Fruit fly (Drosophila melanogaster) whole organism, embryonic: ENCODE results near the gene CG1943.

ENCODE experiments used
- CG11398 ChIP-seq: fragments of 200-800 bp; sonication (Bioruptor generic); optimal IDR thresholded peaks from 2 replicates; lab custom pipeline; 2016; ENCODE audit warnings: missing biosample characterization, missing genetic modification characterization
- CG11723 ChIP-seq: fragments of 200-800 bp; sonication (Bioruptor generic); optimal IDR thresholded peaks from 2 replicates; lab custom pipeline; 2017; ENCODE audit warnings: missing biosample characterization, mild to moderate bottlenecking, missing genetic modification characterization
- CG1602 ChIP-seq: fragments of 200-800 bp; sonication (Bioruptor generic); optimal IDR thresholded peaks from 3 replicates; lab custom pipeline; 2016; ENCODE audit warnings: missing biosample characterization, missing genetic modification characterization
- CG2199 ChIP-seq: fragments of 200-800 bp; sonication (Bioruptor generic); IDR thresholded peaks from 3 replicates; pipeline ENCODE4 v1.3.6; 2022; ENCODE audit warnings: missing biosample characterization, missing genetic modification characterization
- CG3407 ChIP-seq: fragments of 200-800 bp; sonication (Bioruptor generic); optimal IDR thresholded peaks from 2 replicates; lab custom pipeline; 2018; ENCODE audit warnings: missing biosample characterization, mild to moderate bottlenecking, missing genetic modification characterization
- CG34224 ChIP-seq: fragments of 200-800 bp; sonication (Bioruptor generic); IDR thresholded peaks from 3 replicates; pipeline ENCODE4 v1.3.6; 2022; ENCODE audit warnings: missing biosample characterization, missing genetic modification characterization; ENCODE audit not compliant: partially characterized antibody
- CG4360 ChIP-seq: fragments of 200-800 bp; sonication (Bioruptor generic); IDR thresholded peaks from 2 replicates; pipeline ENCODE4 v1.3.6; 2022; ENCODE audit warnings: missing biosample characterization, missing genetic modification characterization
- CG4707 ChIP-seq: fragments of 200-800 bp; sonication (Bioruptor generic); optimal IDR thresholded peaks from 2 replicates; lab custom pipeline; 2018; ENCODE audit warnings: missing biosample characterization, mild to moderate bottlenecking, missing genetic modification characterization, moderate library complexity
- CG9215 ChIP-seq: fragments of 200-800 bp; sonication (Bioruptor generic); IDR thresholded peaks from 2 replicates; pipeline ENCODE4 v1.3.6; 2022; ENCODE audit warnings: missing biosample characterization, missing genetic modification characterization
- D ChIP-seq, 2 experiments: fragments of 200-800 bp in 1 of 2; fragments of >200 bp in 1 of 2; sonication (Bioruptor generic) in 1 of 2; optimal IDR thresholded peaks; 2 replicates in 1 of 2; 3 replicates in 1 of 2; lab custom pipeline; 2017; ENCODE audit warnings: mild to moderate bottlenecking in 1 of 2, missing biosample characterization in 1 of 2, missing genetic modification characterization in 1 of 2, missing genetic modification reagents in 1 of 2
- Dfd ChIP-seq, 2 experiments: fragments of >200 bp; optimal IDR thresholded peaks; 2 replicates each; lab custom pipeline; 2017; ENCODE audit warnings: missing biosample characterization in 2 of 2, missing genetic modification characterization in 2 of 2
- Dip3 ChIP-seq: fragments of 200-800 bp; sonication (Bioruptor generic); optimal IDR thresholded peaks from 3 replicates; lab custom pipeline; 2016; ENCODE audit warnings: missing biosample characterization, missing genetic modification characterization
- Elba2 ChIP-seq: fragments of 200-800 bp; sonication (Bioruptor generic); optimal IDR thresholded peaks from 3 replicates; lab custom pipeline; 2016; ENCODE audit warnings: missing biosample characterization, missing genetic modification characterization
- Ets65A ChIP-seq: fragments of 200-800 bp; sonication (Bioruptor generic); peaks from one replicate; lab custom pipeline; 2016; ENCODE audit warnings: missing biosample characterization, missing genetic modification characterization
- Hr39 ChIP-seq: fragments of >200 bp; optimal IDR thresholded peaks from 2 replicates; lab custom pipeline; 2017
- Hr78 ChIP-seq, 2 experiments: fragments of 200-800 bp in 1 of 2; fragments of >200 bp in 1 of 2; sonication (Bioruptor generic) in 1 of 2; optimal IDR thresholded peaks; 2 replicates each; lab custom pipeline; 2017 to 2019; ENCODE audit warnings: missing biosample characterization in 2 of 2, missing genetic modification characterization in 2 of 2, mild to moderate bottlenecking in 1 of 2, moderate library complexity in 1 of 2
- Mad ChIP-seq: fragments of 200-800 bp; sonication (Bioruptor generic); optimal IDR thresholded peaks from 2 replicates; lab custom pipeline; 2016; ENCODE audit warnings: missing biosample characterization, missing genetic modification characterization
- Med ChIP-seq: fragments of 200-800 bp; sonication (Bioruptor generic); peaks from one replicate; lab custom pipeline; 2016; ENCODE audit warnings: missing biosample characterization, missing genetic modification characterization, mild to moderate bottlenecking, inconsistent platforms, moderate library complexity
- NC2β ChIP-seq: fragments of 200-800 bp; sonication (Bioruptor generic); optimal IDR thresholded peaks from 2 replicates; lab custom pipeline; 2016; ENCODE audit warnings: missing biosample characterization, missing genetic modification characterization
- Rx ChIP-seq: fragments of 200-800 bp; sonication (Bioruptor generic); IDR thresholded peaks from 2 replicates; pipeline ENCODE4 v1.3.6; 2022; ENCODE audit warnings: missing biosample characterization, missing genetic modification characterization
- Sox100B ChIP-seq: fragments of 200-800 bp; sonication (Bioruptor generic); optimal IDR thresholded peaks from 3 replicates; lab custom pipeline; 2018; ENCODE audit warnings: missing biosample characterization, mild to moderate bottlenecking, missing genetic modification characterization
- ac ChIP-seq: fragments of 200-800 bp; sonication (Bioruptor generic); optimal IDR thresholded peaks from 3 replicates; lab custom pipeline; 2017; ENCODE audit warnings: missing biosample characterization, mild to moderate bottlenecking, missing genetic modification characterization
- cad ChIP-seq: fragments of >200 bp; optimal IDR thresholded peaks from 2 replicates; lab custom pipeline; 2017; ENCODE audit warnings: missing biosample characterization, missing genetic modification characterization
- crol ChIP-seq: fragments of 200-800 bp; sonication (Bioruptor generic); IDR thresholded peaks from 2 replicates; pipeline ENCODE4 v1.3.6; 2022; ENCODE audit warnings: missing biosample characterization, missing genetic modification characterization
- da ChIP-seq: fragments of 200-800 bp; sonication (Bioruptor generic); optimal IDR thresholded peaks from 2 replicates; lab custom pipeline; 2016; ENCODE audit warnings: missing biosample characterization, missing genetic modification characterization
- disco-r ChIP-seq: fragments of 200-800 bp; sonication (Bioruptor generic); optimal IDR thresholded peaks from 2 replicates; lab custom pipeline; 2016; ENCODE audit warnings: missing biosample characterization, missing genetic modification characterization
- gcm ChIP-seq: fragments of 200-800 bp; sonication (Bioruptor generic); optimal IDR thresholded peaks from 2 replicates; lab custom pipeline; 2019; ENCODE audit warnings: missing biosample characterization, mild to moderate bottlenecking, missing genetic modification characterization, moderate library complexity
- hth ChIP-seq: fragments of >200 bp; optimal IDR thresholded peaks from 2 replicates; lab custom pipeline; 2017; ENCODE audit warnings: inconsistent platforms
- insv ChIP-seq, 2 experiments: fragments of 200-800 bp; sonication (Bioruptor generic); optimal IDR thresholded peaks; 3 replicates each; lab custom pipeline; 2016 to 2018; ENCODE audit warnings: missing biosample characterization in 2 of 2, missing genetic modification characterization in 2 of 2
- kni ChIP-seq: fragments of 200-800 bp; sonication (Bioruptor generic); optimal IDR thresholded peaks from 3 replicates; lab custom pipeline; 2017; ENCODE audit warnings: mild to moderate bottlenecking, missing biosample characterization, missing genetic modification reagents, missing genetic modification characterization
- onecut ChIP-seq: fragments of 200-800 bp; sonication (Bioruptor generic); IDR thresholded peaks from 2 replicates; pipeline ENCODE4 v1.3.6; 2022; ENCODE audit warnings: missing biosample characterization, missing genetic modification characterization
- pros ChIP-seq: fragments of 200-800 bp; sonication (Bioruptor generic); optimal IDR thresholded peaks from 3 replicates; lab custom pipeline; 2019; ENCODE audit warnings: missing biosample characterization, mild to moderate bottlenecking, missing genetic modification characterization, moderate library complexity
- run ChIP-seq: fragments of 200-800 bp; sonication (Bioruptor generic); optimal IDR thresholded peaks from 3 replicates; lab custom pipeline; 2018; ENCODE audit warnings: missing biosample characterization, mild to moderate bottlenecking, missing genetic modification characterization
- sd ChIP-seq: fragments of 200-800 bp; sonication (Bioruptor generic); optimal IDR thresholded peaks from 3 replicates; lab custom pipeline; 2018; ENCODE audit warnings: missing biosample characterization, mild to moderate bottlenecking, missing genetic modification characterization, moderate library complexity
- sens ChIP-seq: fragments of 200-800 bp; sonication (Bioruptor generic); peaks from one replicate; lab custom pipeline; 2016; ENCODE audit warnings: missing biosample characterization, missing genetic modification characterization
- sqz ChIP-seq: fragments of 200-800 bp; sonication (Bioruptor generic); optimal IDR thresholded peaks from 3 replicates; lab custom pipeline; 2018; ENCODE audit warnings: missing biosample characterization, mild to moderate bottlenecking, missing genetic modification characterization
- trh ChIP-seq: fragments of 200-800 bp; sonication (Bioruptor generic); optimal IDR thresholded peaks from 2 replicates; lab custom pipeline; 2016; ENCODE audit warnings: missing biosample characterization, missing genetic modification characterization
- twi ChIP-seq: fragments of 200-800 bp; optimal IDR thresholded peaks from 2 replicates; lab custom pipeline; 2019; ENCODE audit warnings: missing biosample characterization, mild to moderate bottlenecking, missing genetic modification characterization, moderate library complexity
- vvl ChIP-seq: fragments of 200-800 bp; sonication (Bioruptor generic); IDR thresholded peaks from 2 replicates; pipeline ENCODE4 v1.3.6; 2022; ENCODE audit warnings: missing biosample characterization, missing genetic modification characterization
- zfh1 ChIP-seq: fragments of 200-800 bp; sonication (Bioruptor generic); IDR thresholded peaks from 3 replicates; pipeline ENCODE4 v1.3.6; 2022; ENCODE audit warnings: missing biosample characterization, missing genetic modification characterization

Gene CG1943

DNA sequence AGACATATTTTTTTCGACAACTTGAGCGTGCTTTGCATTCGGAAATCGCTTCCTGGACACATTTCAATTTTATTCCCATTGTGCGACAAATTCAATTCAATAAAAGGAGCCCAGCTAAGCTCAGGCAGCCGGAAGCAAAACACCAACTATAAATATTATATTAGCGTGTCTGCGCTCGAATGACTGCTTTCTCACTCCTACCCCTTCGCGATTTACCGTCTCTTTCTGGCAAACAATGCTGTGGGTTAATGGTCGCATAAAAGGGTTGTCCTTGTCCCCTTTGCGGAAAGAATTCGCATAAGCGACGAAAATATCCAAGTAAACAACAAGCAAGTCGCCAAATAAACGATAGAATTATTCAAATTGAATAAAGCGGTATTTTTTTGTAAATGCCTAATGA is 29.6 kb downstream of the CG1943 start:
- TF ChIP-seq pros (GFP tag; lab: Kevin White, UChicago) = peak; percentile 75
- no peak for TF ChIP-seq CG3407
- 0 out of 3 replicates have a peak, but pooled peaks have one; percentile 16 for TF ChIP-seq CG2199 (GFP tag; lab: Robert Waterston, UW)
- TF ChIP-seq sens = peak; percentile 70
- TF ChIP-seq trh (GFP tag; lab: Kevin White, UChicago) = no peak
- no peak for TF ChIP-seq CG4707 (GFP tag; lab: Kevin White, UChicago)
- peak; percentile 7 for TF ChIP-seq sd (tag; lab: Kevin White, UChicago)
- 0 out of 3 replicates have a peak, but pooled peaks have one; percentile 21 for TF ChIP-seq zfh1
- peak; percentile 29 for TF ChIP-seq sqz (GFP tag; lab: Kevin White, UChicago)

DNA sequence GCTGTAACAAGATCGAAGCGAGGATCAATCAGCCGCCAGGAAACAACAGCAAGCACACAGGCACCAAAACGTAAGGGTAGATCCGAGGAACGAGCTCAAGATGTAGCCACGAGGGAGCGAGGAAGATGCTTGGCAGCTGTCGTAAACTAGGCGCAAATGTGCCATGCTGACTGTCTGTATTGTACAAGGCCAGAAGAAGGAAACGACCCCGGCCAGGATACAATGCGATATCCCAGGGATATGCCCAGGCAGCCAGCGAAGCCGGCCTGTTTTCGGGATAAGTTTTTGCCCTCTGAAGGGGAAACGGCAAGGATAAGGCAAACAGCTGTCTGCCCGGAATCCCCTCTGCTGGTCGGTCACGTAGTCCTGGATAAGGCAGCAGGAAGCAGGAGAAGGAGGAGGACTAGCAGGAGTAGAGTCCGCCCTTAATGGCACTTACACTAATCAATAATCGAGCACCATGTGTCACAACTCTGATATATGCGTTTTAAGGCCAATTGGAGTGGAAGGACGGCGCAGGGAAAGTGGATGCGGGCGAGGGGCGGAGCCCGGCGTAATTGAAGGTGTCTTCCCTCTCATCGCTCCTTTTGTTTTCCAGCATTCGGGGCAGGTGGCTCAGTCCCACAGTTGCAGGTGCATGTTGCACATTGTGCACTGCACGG is 31.0 kb downstream of the CG1943 start:
- TF ChIP-seq disco-r (GFP tag; lab: Kevin White, UChicago) (no peak), vvl (no peak), sqz (GFP tag; lab: Kevin White, UChicago) (no peak), CG34224 (GFP tag; lab: Robert Waterston, UW) (no peak), da (GFP tag; lab: Kevin White, UChicago) (peak; percentile 30), kni (peak; percentile 50), twi (tag; lab: Kevin White, UChicago) (peak; percentile 93), CG9215 (no peak), Hr78 (GFP tag; optimal IDR thresholded peaks at IDR 0.05; lab: Kevin White, UChicago) (no peak), zfh1 (no peak), sens (peak; percentile 70), ac (GFP tag; lab: Kevin White, UChicago) (peak; percentile 84), Ets65A (GFP tag; lab: Kevin White, UChicago) (peak; percentile 14), Med (peak; percentile 9), CG11398 (GFP tag; lab: Kevin White, UChicago) (no peak), Elba2 (GFP tag; lab: Kevin White, UChicago) (peak; percentile 18), Rx (GFP tag; lab: Robert Waterston, UW) (no peak), D (optimal IDR thresholded peaks at IDR 0.05; lab: Kevin White, UChicago) (peak; percentile 94), D (GFP tag; optimal IDR thresholded peaks at IDR 0.05; lab: Kevin White, UChicago) (no peak), Dip3 (GFP tag; lab: Kevin White, UChicago) (no peak), cad (peak; percentile 49), CG4360 (GFP tag; lab: Robert Waterston, UW) (0 out of 2 replicates have a peak, but pooled peaks have one; percentile 22), insv (GFP tag; optimal IDR thresholded peaks at IDR 0.05; lab: Kevin White, UChicago) (peak in 1 of 2 experiments; percentile 76), onecut (peak; percentile 43; the same call in 1 of the 2 replicates), Mad (GFP tag; lab: Kevin White, UChicago) (no peak), Hr39 (lab: Kevin White, UChicago) (no peak), CG1602 (no peak), CG11723 (GFP tag; lab: Kevin White, UChicago) (no peak), Dfd (GFP tag; optimal IDR thresholded peaks at IDR 0.05; lab: Kevin White, UChicago) (no peak), Sox100B (no peak), hth (lab: Kevin White, UChicago) (peak; percentile 62), pros (GFP tag; lab: Kevin White, UChicago) (peak; percentile 90), run (tag; lab: Kevin White, UChicago) (no peak), CG2199 (GFP tag; lab: Robert Waterston, UW) (peak; percentile 85), crol (GFP tag; lab: Robert Waterston, UW) (peak; percentile 62; the same call in 1 of the 2 replicates), NC2β (GFP tag; lab: Kevin White, UChicago) (no peak), gcm (GFP tag; lab: Kevin White, UChicago) (no peak)
